Fruit fly (Drosophila melanogaster): ENCODE measurements around the gene NetA.
A peak's percentile ranks its signal among the peaks of the same experiment; 100 is the strongest.

NetA gene

dm6 chrX:14627080-14627796 lies 26.5 kb downstream of the NetA start (continued):
- TF ChIP-seq tap (tag; optimal IDR thresholded peaks at IDR 0.05) (peak; percentile 83), CG18011 (GFP tag; optimal IDR thresholded peaks at IDR 0.05) (no peak), CHES-1-like (GFP tag; optimal IDR thresholded peaks at IDR 0.05) (no peak), ase (GFP tag; IDR thresholded peaks at IDR 0.05) (peak; percentile 57; the same call in 1 of the 3 replicates), cas (GFP tag; IDR thresholded peaks at IDR 0.05) (no peak), D19A (tag; optimal IDR thresholded peaks at IDR 0.05) (peak; percentile 87), CG18476 (GFP tag; optimal IDR thresholded peaks at IDR 0.05) (peak; percentile 80), Xrp1 (GFP tag; IDR thresholded peaks at IDR 0.05) (peak; percentile 93), tgo (GFP tag; IDR thresholded peaks at IDR 0.05) (peak; percentile 78), CG9609 (GFP tag; optimal IDR thresholded peaks at IDR 0.05) (peak; percentile 7), ftz-f1 (GFP tag; optimal IDR thresholded peaks at IDR 0.05) (no peak), CG2889 (GFP tag; IDR thresholded peaks at IDR 0.05) (no peak), Fer1 (GFP tag; optimal IDR thresholded peaks at IDR 0.05) (peak; percentile 47), tio (GFP tag; optimal IDR thresholded peaks at IDR 0.05) (peak; percentile 72), HLH54F (GFP tag; optimal IDR thresholded peaks at IDR 0.05) (peak; percentile 34), crol (GFP tag; IDR thresholded peaks at IDR 0.05) (peak; percentile 94), CG6854 (GFP tag; optimal IDR thresholded peaks at IDR 0.05) (peak; percentile 12), CG6813 (GFP tag; optimal IDR thresholded peaks at IDR 0.05) (peak; percentile 65), Scr (GFP tag; IDR thresholded peaks at IDR 0.05; ENCODE audit: partially characterized antibody) (no peak), chm (GFP tag; IDR thresholded peaks at IDR 0.05) (peak; percentile 63), hth (optimal IDR thresholded peaks at IDR 0.05) (no peak), abd-A (tag; optimal IDR thresholded peaks at IDR 0.05) (no peak), ab (GFP tag; optimal IDR thresholded peaks at IDR 0.05) (peak; percentile 13), CG11723 (GFP tag; optimal IDR thresholded peaks at IDR 0.05) (peak; percentile 32), CG6272 (GFP tag; IDR thresholded peaks at IDR 0.05) (peak; percentile 66; the same call in 1 of the 2 replicates), D19B (GFP tag; optimal IDR thresholded peaks at IDR 0.05) (no peak), Hey (tag; optimal IDR thresholded peaks at IDR 0.05) (no peak), sisA (GFP tag; IDR thresholded peaks at IDR 0.05) (peak; percentile 82), Bteb2 (GFP tag; optimal IDR thresholded peaks at IDR 0.05) (peak; percentile 36), sim (GFP tag; IDR thresholded peaks at IDR 0.05) (peak; percentile 90), Eip74EF (GFP tag; optimal IDR thresholded peaks at IDR 0.05) (peak in 1 of 2 experiments; percentile 80), Opbp (GFP tag; IDR thresholded peaks at IDR 0.05; ENCODE audit: partially characterized antibody) (no peak), Kr (GFP tag; optimal IDR thresholded peaks at IDR 0.05) (no peak), Optix (GFP tag; IDR thresholded peaks at IDR 0.05) (peak; percentile 55; the same call in 1 of the 3 replicates), Fer3 (tag; optimal IDR thresholded peaks at IDR 0.05) (peak; percentile 51), pros (GFP tag; optimal IDR thresholded peaks at IDR 0.05) (peak; percentile 29), CG6765 (GFP tag; optimal IDR thresholded peaks at IDR 0.05) (no peak), fru (optimal IDR thresholded peaks at IDR 0.05) (no peak), zfh1 (GFP tag; IDR thresholded peaks at IDR 0.05) (peak; percentile 84), sug (tag; optimal IDR thresholded peaks at IDR 0.05) (peak; percentile 15), esg (GFP tag; conservative IDR thresholded peaks at IDR 0.05) (peak; percentile 69), repo (GFP tag; optimal IDR thresholded peaks at IDR 0.05) (peak; percentile 31), slp2 (GFP tag; optimal IDR thresholded peaks at IDR 0.05) (peak; percentile 61), hkb (optimal IDR thresholded peaks at IDR 0.05) (no peak), hkb (GFP tag; IDR thresholded peaks at IDR 0.05) (peak; percentile 81), C15 (GFP tag; IDR thresholded peaks at IDR 0.05) (0 out of 3 replicates have a peak, but pooled peaks have one; percentile 23), dati (GFP tag; IDR thresholded peaks at IDR 0.05) (no peak), TFAM (GFP tag; optimal IDR thresholded peaks at IDR 0.05) (peak; percentile 25), inv (GFP tag; IDR thresholded peaks at IDR 0.05; ENCODE audit: partially characterized antibody) (no peak), CG10565 (GFP tag; optimal IDR thresholded peaks at IDR 0.05) (peak; percentile 36), CG6254 (GFP tag; optimal IDR thresholded peaks at IDR 0.05) (peak; percentile 77)
